Worm (Caenorhabditis elegans): Measurements from ENCODE around the gene C29F3.7.

ce11 chrV:15406928-15407327 is 52.2 kb downstream of the C29F3.7 start, which contains the start of gene srh-257:
- TF ChIP-seq unc-62 (GFP tag; optimal IDR thresholded peaks at IDR 0.05) (no peak), mab-5 (tag; optimal IDR thresholded peaks at IDR 0.05) (no peak), ztf-4 (tag; optimal IDR thresholded peaks at IDR 0.05) (no peak), lin-11 (tag; optimal IDR thresholded peaks at IDR 0.05) (no peak), lin-13 (GFP tag; optimal IDR thresholded peaks at IDR 0.05) (no peak), nhr-6 (tag; optimal IDR thresholded peaks at IDR 0.05) (no peak)
